Worm (Caenorhabditis elegans): ENCODE data around the gene sqv-7.
A peak's percentile ranks its signal among the peaks of the same experiment; 100 is the strongest.

sqv-7 gene

DNA sequence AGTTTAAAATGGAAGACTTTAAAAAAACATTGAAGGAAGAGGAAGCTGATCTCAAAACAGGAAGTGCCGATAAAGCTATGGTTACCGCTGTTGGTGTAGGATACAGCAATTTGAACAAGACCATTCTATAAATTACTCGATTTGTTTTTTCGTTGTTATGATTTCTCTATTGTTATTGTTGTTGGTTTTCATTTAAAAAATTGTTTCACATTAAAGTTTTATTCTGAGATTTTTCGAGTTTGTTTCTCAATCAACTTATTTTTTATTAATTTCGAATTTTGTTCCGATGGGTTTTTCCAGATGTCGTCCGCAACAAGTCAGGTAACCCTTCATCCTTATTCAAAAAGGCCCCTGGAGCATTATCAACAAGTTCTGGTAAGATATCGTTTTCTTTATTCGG is 39.3 kb upstream of the sqv-7 start, which contains the start of gene ZK1127.12:
Gene ZK1127.12 (plus strand): TSS at position 301 of the 400 bp plus-strand sequence.
- TF ChIP-seq pha-2 (tag; optimal IDR thresholded peaks at IDR 0.05) (no peak), rnt-1 (tag; optimal IDR thresholded peaks at IDR 0.05) (no peak), hlh-8 (tag; optimal IDR thresholded peaks at IDR 0.05) (no peak)

DNA sequence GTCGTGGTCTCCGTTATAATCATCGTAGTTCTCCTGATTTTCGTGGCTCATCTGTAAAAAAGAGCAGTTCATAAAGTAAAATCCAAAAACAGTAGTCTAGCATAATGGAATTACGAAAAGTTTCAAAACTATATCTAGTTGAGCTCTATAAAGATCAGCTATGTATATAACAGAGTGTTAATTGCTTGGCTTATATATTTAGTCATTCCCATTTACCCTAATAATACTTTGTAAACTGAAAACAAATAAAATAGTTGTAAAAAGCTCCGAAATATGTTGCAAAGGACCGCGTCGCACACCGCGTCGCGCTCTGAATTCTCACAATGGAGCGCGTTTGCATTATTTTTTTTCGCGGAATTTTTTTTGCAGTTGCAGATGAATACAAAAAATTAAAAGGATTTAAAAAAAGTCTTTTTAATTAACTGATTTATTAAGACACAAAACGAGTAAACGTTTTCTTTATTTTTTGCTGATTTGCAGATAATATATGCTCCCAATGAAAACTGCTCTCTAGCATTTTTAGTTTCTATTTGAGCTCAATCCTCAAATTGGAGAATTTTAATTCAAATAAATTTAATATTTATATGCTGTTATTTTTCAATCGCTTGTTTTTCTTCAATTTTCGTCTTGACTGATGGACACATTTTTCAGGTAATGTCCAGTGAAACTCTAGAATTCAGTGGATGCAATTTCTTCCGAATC is 37.7 kb upstream of the sqv-7 start, which contains the start of the genes tcer-1 and ZK1127.5:
Gene tcer-1 (minus strand): TSS at position 51 of the 702 bp plus-strand sequence.
Gene ZK1127.5 (plus strand): TSS at position 652 of the 702 bp plus-strand sequence.
- TF ChIP-seq ceh-19 (GFP tag; optimal IDR thresholded peaks at IDR 0.05), result no peak
- TF ChIP-seq hlh-15 (tag; optimal IDR thresholded peaks at IDR 0.05), result no peak
- TF ChIP-seq nfya-1 (tag; optimal IDR thresholded peaks at IDR 0.05), result peak; percentile 46
- TF ChIP-seq unc-42 (tag; optimal IDR thresholded peaks at IDR 0.05), result peak; percentile 15
- TF ChIP-seq ceh-24 (tag; optimal IDR thresholded peaks at IDR 0.05), result no peak
- no peak for TF ChIP-seq sox-2 (GFP tag; IDR thresholded peaks at IDR 0.05)
- TF ChIP-seq tbx-2 (tag; optimal IDR thresholded peaks at IDR 0.05), result peak; percentile 22
- no peak for TF ChIP-seq hlh-13 (GFP tag; optimal IDR thresholded peaks at IDR 0.05)
- TF ChIP-seq pha-4 (tag; optimal IDR thresholded peaks at IDR 0.05), result no peak
- TF ChIP-seq sox-4 (tag; optimal IDR thresholded peaks at IDR 0.05), result no peak
- peak; percentile 40 for TF ChIP-seq ceh-31 (tag; optimal IDR thresholded peaks at IDR 0.05)
- TF ChIP-seq mec-3 (tag; optimal IDR thresholded peaks at IDR 0.05; ENCODE audit: borderline replicate concordance), result no peak
- peak; percentile 18 for TF ChIP-seq ceh-30 (tag; optimal IDR thresholded peaks at IDR 0.05)
- TF ChIP-seq unc-55 (GFP tag; optimal IDR thresholded peaks at IDR 0.05), result no peak

DNA sequence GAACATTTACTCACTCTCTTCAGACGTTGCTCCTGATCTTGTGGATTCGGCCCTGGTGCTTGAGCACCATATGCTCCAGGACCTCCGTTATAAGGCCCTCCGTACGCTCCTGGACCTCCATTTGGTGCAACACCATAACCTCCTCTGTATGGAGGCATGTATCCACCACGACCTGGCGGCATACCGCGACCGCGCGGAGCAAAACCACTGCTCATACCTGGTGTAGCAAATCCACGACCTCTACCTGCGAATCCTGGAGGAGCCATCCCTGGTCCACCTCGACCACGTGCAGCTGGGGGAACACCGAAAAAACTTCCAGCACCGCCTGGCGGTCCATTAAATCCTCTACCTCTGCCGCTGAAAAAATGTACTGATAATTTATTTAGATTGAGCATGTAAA is 37.0 kb upstream of the sqv-7 start:
- no peak for TF ChIP-seq ahr-1 (tag; optimal IDR thresholded peaks at IDR 0.05)
- TF ChIP-seq eyg-1 (tag; optimal IDR thresholded peaks at IDR 0.05), result no peak
- no peak for TF ChIP-seq dve-1 (tag; optimal IDR thresholded peaks at IDR 0.05)
- no peak for TF ChIP-seq ceh-9 (tag; optimal IDR thresholded peaks at IDR 0.05)
- TF ChIP-seq F13H6.1 (tag; optimal IDR thresholded peaks at IDR 0.05), result no peak
- no peak for TF ChIP-seq hlh-8 (tag; optimal IDR thresholded peaks at IDR 0.05)
- no peak for TF ChIP-seq nfya-1 (tag; optimal IDR thresholded peaks at IDR 0.05)
- TF ChIP-seq ttx-3 (tag; optimal IDR thresholded peaks at IDR 0.05), result no peak
- no peak for TF ChIP-seq lim-6 (tag; optimal IDR thresholded peaks at IDR 0.05)
- TF ChIP-seq elt-2 (tag; optimal IDR thresholded peaks at IDR 0.05), result no peak
- no peak for TF ChIP-seq tbx-2 (tag; optimal IDR thresholded peaks at IDR 0.05)
- TF ChIP-seq pha-4 (tag; optimal IDR thresholded peaks at IDR 0.05), result no peak
- TF ChIP-seq che-1 (tag; optimal IDR thresholded peaks at IDR 0.05), result no peak

DNA sequence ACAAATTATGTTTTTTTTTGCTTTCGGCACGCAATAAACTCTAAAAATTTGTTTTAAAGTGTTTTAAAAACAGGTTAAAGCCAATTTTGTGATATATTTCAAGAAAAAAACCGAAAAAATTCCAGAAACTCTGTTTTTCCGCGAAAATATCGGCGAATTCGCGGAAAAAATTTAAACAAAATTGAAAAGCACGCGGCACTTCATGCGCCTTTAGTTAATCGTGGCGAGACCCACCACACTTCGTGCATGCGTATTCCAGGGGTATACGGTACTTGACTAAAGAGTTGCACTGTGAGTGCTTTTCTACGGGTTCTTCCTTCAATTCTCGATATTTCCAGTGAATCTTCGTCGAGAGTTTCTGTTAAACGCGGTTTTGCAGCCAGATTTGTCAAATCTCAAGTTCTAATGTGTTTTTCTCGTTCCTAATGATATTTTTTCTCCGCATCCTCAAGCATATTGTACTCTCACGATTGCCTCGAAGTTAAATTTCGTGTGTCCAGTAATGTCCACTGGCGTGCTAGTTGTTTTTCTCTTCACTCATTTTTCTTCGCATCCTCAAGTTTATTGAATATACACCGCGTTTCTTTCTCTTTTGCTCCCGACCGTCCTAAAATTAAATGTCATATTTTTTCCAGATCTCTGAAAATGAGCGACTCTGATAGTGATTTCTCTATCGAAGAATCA is 25.3 kb upstream of the sqv-7 start, which contains the start of gene cin-4:
Gene cin-4 (plus strand): TSS at position 634 of the 684 bp plus-strand sequence.
- TF ChIP-seq ets-4 (tag; optimal IDR thresholded peaks at IDR 0.05), result no peak

DNA sequence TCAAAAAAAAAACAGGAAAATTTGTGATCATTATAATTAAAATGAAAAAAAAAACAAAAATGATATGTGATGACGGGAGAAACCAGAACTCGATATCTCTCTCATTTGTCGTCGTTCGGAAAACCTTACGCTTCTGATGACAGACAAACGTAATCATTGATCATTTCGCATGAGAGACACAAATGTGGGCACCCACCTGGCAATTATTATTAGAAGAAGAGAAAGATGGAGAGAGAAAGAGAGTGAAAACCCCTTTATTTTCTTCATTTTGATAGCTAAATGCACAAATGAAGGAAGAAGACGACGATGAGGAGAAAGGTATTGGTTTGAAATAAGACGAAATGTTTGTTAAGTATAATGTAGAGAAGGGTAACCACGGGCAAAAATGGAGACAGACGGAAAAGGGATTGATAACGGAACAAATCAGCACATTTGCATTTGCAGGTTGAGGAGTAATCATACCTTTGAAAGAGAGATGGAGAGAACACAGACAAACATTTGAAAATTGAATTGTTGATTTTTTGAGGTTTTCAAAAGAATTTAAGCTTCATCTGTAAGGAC is 18.7 kb upstream of the sqv-7 start:
- TF ChIP-seq nfya-1 (tag; optimal IDR thresholded peaks at IDR 0.05) (peak; percentile 12), elt-2 (tag; optimal IDR thresholded peaks at IDR 0.05) (peak; percentile 2), dve-1 (tag; optimal IDR thresholded peaks at IDR 0.05) (no peak), ceh-14 (tag; optimal IDR thresholded peaks at IDR 0.05) (peak; percentile 11), ceh-6 (GFP tag; optimal IDR thresholded peaks at IDR 0.05) (no peak), ceh-34 (tag; optimal IDR thresholded peaks at IDR 0.05) (no peak)
